Worm (Caenorhabditis elegans): Measurements from ENCODE around the gene madf-4.

DNA sequence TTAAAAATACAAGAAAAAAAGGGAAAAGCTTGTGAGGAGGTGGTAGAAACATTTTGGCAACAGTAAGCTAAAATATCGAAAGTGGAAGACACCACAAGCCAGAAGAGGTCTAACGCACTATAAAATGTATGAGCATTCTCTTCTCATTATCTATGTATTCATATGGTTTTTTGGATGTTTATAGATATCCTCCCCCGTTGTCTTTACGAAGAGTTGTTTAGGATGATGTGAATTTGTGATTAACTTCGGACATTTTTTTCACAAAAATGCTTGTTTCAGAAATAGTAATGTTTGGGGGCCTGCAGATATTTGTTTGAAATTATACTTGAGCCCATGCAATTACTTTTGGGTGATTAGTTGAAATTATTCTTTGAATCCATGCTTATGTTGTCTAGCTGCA, 47.3 kb downstream of the madf-4 start, which contains the start of gene mec-9:
- TF ChIP-seq ceh-45 (GFP tag; IDR thresholded peaks at IDR 0.05) (no peak), pha-4 (tag; optimal IDR thresholded peaks at IDR 0.05) (no peak), elt-2 (tag; optimal IDR thresholded peaks at IDR 0.05) (no peak), ztf-16 (tag; optimal IDR thresholded peaks at IDR 0.05) (no peak), pqm-1 (tag; optimal IDR thresholded peaks at IDR 0.05) (no peak), sox-2 (GFP tag; IDR thresholded peaks at IDR 0.05) (no peak), ceh-2 (tag; optimal IDR thresholded peaks at IDR 0.05) (no peak), ceh-30 (tag; optimal IDR thresholded peaks at IDR 0.05) (no peak), dve-1 (tag; optimal IDR thresholded peaks at IDR 0.05) (no peak), pros-1 (tag; optimal IDR thresholded peaks at IDR 0.05) (no peak), tbx-7 (tag; optimal IDR thresholded peaks at IDR 0.05) (no peak), pha-2 (tag; optimal IDR thresholded peaks at IDR 0.05) (no peak)
